Worm (Caenorhabditis elegans) whole organism, late embryonic: ENCODE data around the gene C05G5.2.

Experiments used
- C08G9.2 ChIP-seq: sonication (generic microtip); optimal IDR thresholded peaks from 2 replicates; lab custom pipeline; 2016; ENCODE audit warnings: mild to moderate bottlenecking, missing genetic modification characterization, moderate library complexity, missing compliant biosample characterization
- F13H6.1 ChIP-seq: sonication (generic microtip); optimal IDR thresholded peaks from 2 replicates; lab custom pipeline; 2016; ENCODE audit warnings: missing genetic modification characterization, missing compliant biosample characterization
- K09A11.1 ChIP-seq: sonication (generic microtip); optimal IDR thresholded peaks from 2 replicates; lab custom pipeline; 2017; ENCODE audit warnings: antibody characterized with exemption, mild to moderate bottlenecking, missing genetic modification characterization, missing compliant biosample characterization; ENCODE audit not compliant: insufficient read depth
- Y22D7AL.16 ChIP-seq: sonication (generic microtip); optimal IDR thresholded peaks from 2 replicates; lab custom pipeline; 2016; ENCODE audit warnings: missing genetic modification characterization, missing compliant biosample characterization
- ceh-19 ChIP-seq: fragments of 200-800 bp; sonication (Bioruptor generic); optimal IDR thresholded peaks from 2 replicates; lab custom pipeline; 2018; ENCODE audit warnings: mild to moderate bottlenecking, missing genetic modification characterization, missing compliant biosample characterization
- ceh-2 ChIP-seq: sonication (generic microtip); optimal IDR thresholded peaks from 2 replicates; lab custom pipeline; 2016; ENCODE audit warnings: missing genotype, missing genetic modification characterization, missing compliant biosample characterization
- ceh-30 ChIP-seq: fragments of 150-350 bp; optimal IDR thresholded peaks from 2 replicates; lab custom pipeline; 2014; ENCODE audit warnings: missing biosample characterization, missing genetic modification characterization
- ceh-9 ChIP-seq: sonication (generic microtip); optimal IDR thresholded peaks from 2 replicates; lab custom pipeline; 2016; ENCODE audit warnings: mild to moderate bottlenecking, missing genetic modification characterization, inconsistent platforms, missing compliant biosample characterization
- che-1 ChIP-seq: sonication (generic microtip); optimal IDR thresholded peaks from 2 replicates; lab custom pipeline; 2016; ENCODE audit warnings: mild to moderate bottlenecking, missing genetic modification characterization, missing compliant biosample characterization
- dmd-4 ChIP-seq: sonication (generic microtip); optimal IDR thresholded peaks from 2 replicates; lab custom pipeline; 2016; ENCODE audit warnings: borderline replicate concordance, missing genetic modification characterization, missing compliant biosample characterization
- elt-4 ChIP-seq: sonication (generic microtip); optimal IDR thresholded peaks from 2 replicates; lab custom pipeline; 2016; ENCODE audit warnings: missing genetic modification characterization, missing compliant biosample characterization
- ets-4 ChIP-seq: sonication (generic microtip); optimal IDR thresholded peaks from 2 replicates; lab custom pipeline; 2016; ENCODE audit warnings: missing genetic modification characterization, missing compliant biosample characterization
- fax-1 ChIP-seq: sonication (generic microtip); optimal IDR thresholded peaks from 2 replicates; lab custom pipeline; 2016; ENCODE audit warnings: missing genotype, missing genetic modification characterization, missing compliant biosample characterization
- gmeb-2 ChIP-seq: sonication (generic microtip); optimal IDR thresholded peaks from 2 replicates; lab custom pipeline; 2016; ENCODE audit warnings: missing genetic modification characterization, inconsistent platforms, missing compliant biosample characterization
- hlh-13 ChIP-seq: fragments of 200-800 bp; sonication (Bioruptor generic); optimal IDR thresholded peaks from 2 replicates; lab custom pipeline; 2018; ENCODE audit warnings: mild to moderate bottlenecking, missing genetic modification characterization, missing compliant biosample characterization
- hlh-8 ChIP-seq: sonication (generic microtip); optimal IDR thresholded peaks from 2 replicates; lab custom pipeline; 2016; ENCODE audit warnings: missing genotype, missing genetic modification characterization, missing compliant biosample characterization
- lim-6 ChIP-seq: sonication (generic microtip); optimal IDR thresholded peaks from 2 replicates; lab custom pipeline; 2016; ENCODE audit warnings: missing genetic modification characterization, missing compliant biosample characterization
- mec-3 ChIP-seq: sonication (generic microtip); optimal IDR thresholded peaks from 2 replicates; lab custom pipeline; 2016; ENCODE audit warnings: borderline replicate concordance, missing genetic modification characterization, missing compliant biosample characterization
- nhr-232 ChIP-seq: sonication (generic microtip); optimal IDR thresholded peaks from 2 replicates; lab custom pipeline; 2016; ENCODE audit warnings: missing genetic modification characterization, missing compliant biosample characterization
- odd-2 ChIP-seq: sonication (generic microtip); optimal IDR thresholded peaks from 2 replicates; lab custom pipeline; 2017; ENCODE audit warnings: antibody characterized with exemption, mild to moderate bottlenecking, missing genetic modification characterization, missing compliant biosample characterization
- pag-3 ChIP-seq: sonication (generic microtip); optimal IDR thresholded peaks from 2 replicates; lab custom pipeline; 2016; ENCODE audit warnings: missing compliant biosample characterization, missing genetic modification characterization, borderline replicate concordance
- pat-9 ChIP-seq: fragments of 200-800 bp; sonication (Bioruptor generic); optimal IDR thresholded peaks from 2 replicates; lab custom pipeline; 2018; ENCODE audit warnings: mild to moderate bottlenecking, missing genetic modification characterization, moderate library complexity, missing compliant biosample characterization
- pax-1 ChIP-seq: fragments of 150-350 bp; optimal IDR thresholded peaks from 2 replicates; lab custom pipeline; 2014; ENCODE audit warnings: missing biosample characterization, missing genetic modification characterization
- pha-2 ChIP-seq: sonication (generic microtip); optimal IDR thresholded peaks from 2 replicates; lab custom pipeline; 2017; ENCODE audit warnings: mild to moderate bottlenecking, missing genetic modification characterization, missing compliant biosample characterization
- pros-1 ChIP-seq: fragments of 150-350 bp; optimal IDR thresholded peaks from 2 replicates; lab custom pipeline; 2014; ENCODE audit warnings: missing biosample characterization, missing genetic modification reagents, missing genetic modification characterization
- sdc-2 ChIP-seq: sonication (generic microtip); optimal IDR thresholded peaks from 2 replicates; lab custom pipeline; 2016; ENCODE audit warnings: missing genotype, missing genetic modification characterization, missing compliant biosample characterization
- syd-9 ChIP-seq: sonication (generic microtip); optimal IDR thresholded peaks from 2 replicates; lab custom pipeline; 2016; ENCODE audit warnings: mild to moderate bottlenecking, missing genetic modification characterization, moderate library complexity, missing compliant biosample characterization
- tbx-7 ChIP-seq: sonication (generic microtip); optimal IDR thresholded peaks from 2 replicates; lab custom pipeline; 2016; ENCODE audit warnings: missing genotype, missing genetic modification characterization, missing compliant biosample characterization
- ttx-3 ChIP-seq: sonication (generic microtip); optimal IDR thresholded peaks from 2 replicates; lab custom pipeline; 2016; ENCODE audit warnings: missing genetic modification reagents, missing genetic modification characterization, missing compliant biosample characterization
- unc-3 ChIP-seq, 2 experiments: fragments of 200-800 bp in 1 of 2; sonication (Bioruptor generic) in 1 of 2; sonication (generic microtip) in 1 of 2; conservative IDR thresholded peaks in 1 of 2; optimal IDR thresholded peaks in 1 of 2; 2 replicates each; pipeline versions ENCODE4 v1.3.6 to Lab custom; 2016 to 2022; ENCODE audit warnings: missing compliant biosample characterization in 2 of 2, missing genetic modification characterization in 2 of 2, missing genetic modification reagents in 1 of 2
- unc-86 ChIP-seq: sonication (generic microtip); optimal IDR thresholded peaks from 2 replicates; lab custom pipeline; 2016; ENCODE audit warnings: missing genetic modification characterization, missing compliant biosample characterization
- zip-5 ChIP-seq: sonication (generic microtip); optimal IDR thresholded peaks from 2 replicates; lab custom pipeline; 2016; ENCODE audit warnings: missing genetic modification characterization, missing compliant biosample characterization
- ztf-16 ChIP-seq: sonication (generic microtip); optimal IDR thresholded peaks from 2 replicates; lab custom pipeline; 2017; ENCODE audit warnings: missing genetic modification characterization, missing compliant biosample characterization

C05G5.2 gene

ce11 chrX:14699866-14700265 lies 47.2 kb upstream of the C05G5.2 start, which contains the start of gene hch-1:
Gene hch-1 (minus strand): TSS chrX:14699977.
- TF ChIP-seq lim-6 (tag; lab: Kevin White, UChicago) (no peak), ceh-19 (GFP tag; lab: Kevin White, UChicago) (no peak), che-1 (tag; lab: Kevin White, UChicago) (no peak)

DNA sequence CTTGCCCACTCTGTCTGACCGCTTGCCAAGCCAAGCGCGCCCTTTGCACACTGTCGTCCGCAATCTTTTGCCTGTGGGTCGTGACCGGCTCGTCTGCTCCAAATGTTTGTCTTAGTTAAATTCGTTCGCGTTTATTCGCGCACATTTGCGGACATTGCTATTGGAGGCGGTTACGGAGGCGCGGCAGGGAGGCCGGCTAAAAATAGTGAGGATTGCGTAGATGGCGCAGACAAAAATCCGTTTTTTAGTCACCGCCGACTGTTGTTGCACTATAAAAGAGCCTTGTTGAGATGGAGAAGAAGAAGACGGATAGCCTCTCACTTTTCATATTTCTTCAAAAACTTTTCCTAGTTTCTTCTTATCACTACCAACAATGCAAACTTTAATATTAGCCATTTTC lies 45.6 kb upstream of the C05G5.2 start, which contains the start of gene F40E10.5:
TSS of gene F40E10.5 (plus strand) at position 301 of the 400 bp plus-strand sequence.
- TF ChIP-seq ets-4 (tag; lab: Kevin White, UChicago) (peak; percentile 9), fax-1 (tag; lab: Kevin White, UChicago) (no peak), dmd-4 (tag; lab: Kevin White, UChicago) (no peak), Y22D7AL.16 (tag; lab: Kevin White, UChicago) (no peak), syd-9 (tag; lab: Kevin White, UChicago) (no peak), odd-2 (tag; lab: Kevin White, UChicago) (no peak), pax-1 (tag; lab: Kevin White, UChicago) (peak; percentile 11), pat-9 (tag; lab: Kevin White, UChicago) (no peak)

- TF ChIP-seq unc-86 (tag; lab: Kevin White, UChicago) (no peak), ets-4 (tag; lab: Kevin White, UChicago) (no peak), pha-2 (tag; lab: Kevin White, UChicago) (no peak), elt-4 (no peak), pros-1 (tag; lab: Kevin White, UChicago) (no peak), unc-3 (GFP tag; conservative IDR thresholded peaks at IDR 0.05; lab: Robert Waterston, UW) (no peak), unc-3 (tag; optimal IDR thresholded peaks at IDR 0.05; lab: Kevin White, UChicago) (no peak), K09A11.1 (tag; lab: Kevin White, UChicago) (no peak), zip-5 (tag; lab: Kevin White, UChicago) (no peak), ztf-16 (tag; lab: Kevin White, UChicago) (no peak), ceh-9 (tag; lab: Kevin White, UChicago) (no peak), hlh-13 (no peak), C08G9.2 (tag; lab: Kevin White, UChicago) (no peak), ttx-3 (tag; lab: Kevin White, UChicago) (no peak), gmeb-2 (tag; lab: Kevin White, UChicago) (no peak)
Measured at ce11 chrX:14704933-14705332, 42.2 kb upstream of the C05G5.2 start.

ce11 chrX:14706698-14707285 lies 40.3 kb upstream of the C05G5.2 start, which contains the start of gene tmem-184:
Gene tmem-184 (minus strand): TSS chrX:14706861.
- TF ChIP-seq ceh-30 (tag; lab: Kevin White, UChicago) (no peak), gmeb-2 (tag; lab: Kevin White, UChicago) (no peak), pax-1 (tag; lab: Kevin White, UChicago) (no peak), nhr-232 (tag; lab: Kevin White, UChicago) (no peak), syd-9 (tag; lab: Kevin White, UChicago) (no peak), hlh-8 (tag; lab: Kevin White, UChicago) (no peak), ttx-3 (tag; lab: Kevin White, UChicago) (no peak), pag-3 (tag; lab: Kevin White, UChicago) (no peak), F13H6.1 (tag; lab: Kevin White, UChicago) (no peak), sdc-2 (tag; lab: Kevin White, UChicago) (no peak), ceh-2 (no peak), tbx-7 (tag; lab: Kevin White, UChicago) (no peak), mec-3 (tag; lab: Kevin White, UChicago) (no peak)
